Worm (Caenorhabditis elegans): ENCODE results near the gene Y57A10A.14.

DNA sequence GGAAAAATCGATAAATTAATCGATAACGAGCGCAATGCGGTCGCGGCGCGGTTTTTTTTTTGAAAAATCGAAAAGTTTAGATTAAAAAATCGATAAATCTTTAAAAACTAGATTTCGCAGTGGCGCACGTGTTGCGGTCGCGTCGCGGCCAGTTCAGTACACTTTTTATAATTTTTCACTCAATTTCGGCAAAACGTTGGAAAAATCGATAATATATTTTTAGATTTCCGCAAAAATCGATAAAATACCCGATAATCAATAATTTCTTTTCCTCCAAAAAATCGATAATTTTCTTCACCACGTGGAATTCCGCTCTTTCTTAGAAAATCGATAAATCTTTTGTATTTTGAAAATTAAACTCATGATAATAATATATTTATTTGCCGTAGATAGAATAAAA lies 9.2 kb upstream of the Y57A10A.14 start:
- TF ChIP-seq mes-4 (tag; optimal IDR thresholded peaks at IDR 0.05), result no peak
- TF ChIP-seq Y56A3A.18 (GFP tag; IDR thresholded peaks at IDR 0.05), result no peak
- TF ChIP-seq lin-54 (GFP tag; optimal IDR thresholded peaks at IDR 0.05), result no peak

Measured in whole organism, young adult.